Fruit fly (Drosophila melanogaster): ENCODE results near the gene CG8924.

CG8924 gene

dm6 chrX:15893732-15894264, 47.1 kb upstream of the CG8924 start (continued):
- TF ChIP-seq hkb (optimal IDR thresholded peaks at IDR 0.05) (no peak), hkb (GFP tag; IDR thresholded peaks at IDR 0.05) (peak; percentile 7; the same call in 1 of the 2 replicates), CHES-1-like (GFP tag; optimal IDR thresholded peaks at IDR 0.05) (no peak), HLHmδ (GFP tag; optimal IDR thresholded peaks at IDR 0.05) (no peak), Dad (GFP tag; optimal IDR thresholded peaks at IDR 0.05) (no peak), CG12391 (tag; optimal IDR thresholded peaks at IDR 0.05) (no peak), ase (GFP tag; IDR thresholded peaks at IDR 0.05) (no peak), HLH3B (GFP tag; IDR thresholded peaks at IDR 0.05) (no peak), Abd-B (GFP tag; optimal IDR thresholded peaks at IDR 0.05) (no peak), Sox100B (GFP tag; optimal IDR thresholded peaks at IDR 0.05) (peak; percentile 15), dan (GFP tag; IDR thresholded peaks at IDR 0.05) (no peak), CG16863 (GFP tag; optimal IDR thresholded peaks at IDR 0.05) (no peak), Asciz (GFP tag; optimal IDR thresholded peaks at IDR 0.05) (peak; percentile 50), CG11504 (tag; optimal IDR thresholded peaks at IDR 0.05) (no peak), org-1 (GFP tag; optimal IDR thresholded peaks at IDR 0.05) (peak; percentile 25), CG3407 (GFP tag; optimal IDR thresholded peaks at IDR 0.05) (peak; percentile 39), Pdp1 (GFP tag; optimal IDR thresholded peaks at IDR 0.05) (peak in 1 of 2 experiments; percentile 69), kay (GFP tag; optimal IDR thresholded peaks at IDR 0.05) (no peak), zfh2 (GFP tag; optimal IDR thresholded peaks at IDR 0.05) (no peak), Stat92E (GFP tag; optimal IDR thresholded peaks at IDR 0.05) (no peak), Fer2 (tag; optimal IDR thresholded peaks at IDR 0.05) (no peak), gro (GFP tag; optimal IDR thresholded peaks at IDR 0.05) (no peak), onecut (GFP tag; IDR thresholded peaks at IDR 0.05) (peak; percentile 35; the same call in 1 of the 2 replicates), prd (optimal IDR thresholded peaks at IDR 0.05) (no peak), prd (GFP tag; IDR thresholded peaks at IDR 0.05) (no peak), HLH54F (GFP tag; optimal IDR thresholded peaks at IDR 0.05) (no peak), GATAe (GFP tag; conservative IDR thresholded peaks at IDR 0.05) (no peak), D19A (tag; optimal IDR thresholded peaks at IDR 0.05) (peak; percentile 73), Hr51 (GFP tag; optimal IDR thresholded peaks at IDR 0.05) (no peak), CG16815 (GFP tag; optimal IDR thresholded peaks at IDR 0.05) (no peak), Fer1 (GFP tag; optimal IDR thresholded peaks at IDR 0.05) (peak; percentile 11)

DNA sequence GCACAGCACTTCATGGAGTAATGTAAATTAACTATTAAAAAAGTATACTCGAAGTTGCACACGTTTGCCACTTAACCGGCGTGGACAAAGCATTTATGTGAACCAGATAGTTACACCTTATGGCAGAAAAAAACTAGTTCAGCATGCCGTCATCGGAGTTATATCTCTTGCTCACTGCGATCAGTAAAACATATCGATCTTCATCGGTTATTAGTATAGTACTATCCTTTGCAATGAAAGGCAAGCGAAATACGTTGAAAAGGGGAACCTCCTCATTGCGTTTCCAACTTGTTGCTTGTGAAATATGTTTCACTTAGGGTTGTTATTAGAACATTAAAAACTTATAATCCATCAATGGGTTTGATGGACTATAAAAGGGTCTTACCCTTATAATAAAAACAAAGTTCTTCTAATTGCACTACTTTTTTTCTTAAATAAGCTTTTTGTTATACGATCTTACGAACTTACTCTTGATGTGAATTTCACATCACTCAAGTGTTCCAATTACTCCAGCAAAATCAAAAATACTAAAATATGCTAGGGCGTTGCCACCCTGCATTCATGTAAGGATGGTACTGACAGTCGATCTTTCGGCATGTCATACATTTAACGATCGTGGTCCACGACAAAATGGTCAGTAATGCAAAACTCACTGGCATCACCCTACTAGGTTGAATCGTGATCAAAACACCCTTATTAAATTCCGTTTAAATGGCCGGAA, 31.2 kb upstream of the CG8924 start, which contains the start of gene CycD:
Gene CycD (minus strand): TSS at position 113 of the 721 bp plus-strand sequence.
- TF ChIP-seq CG11398 (GFP tag; optimal IDR thresholded peaks at IDR 0.05) (no peak), p53 (GFP tag; optimal IDR thresholded peaks at IDR 0.05) (no peak), BEAF-32 (GFP tag; optimal IDR thresholded peaks at IDR 0.05) (peak; percentile 69), CG7556 (GFP tag; optimal IDR thresholded peaks at IDR 0.05) (no peak), slp2 (GFP tag; optimal IDR thresholded peaks at IDR 0.05) (no peak), prd (optimal IDR thresholded peaks at IDR 0.05) (no peak), prd (GFP tag; IDR thresholded peaks at IDR 0.05) (peak; percentile 63; the same call in 1 of the 3 replicates), trem (tag; optimal IDR thresholded peaks at IDR 0.05) (peak; percentile 4), chinmo (GFP tag; IDR thresholded peaks at IDR 0.05; ENCODE audit: partially characterized antibody) (0 out of 4 replicates have a peak, but pooled peaks have one; percentile 29), Fer1 (GFP tag; optimal IDR thresholded peaks at IDR 0.05) (no peak), gfzf (GFP tag; optimal IDR thresholded peaks at IDR 0.05) (peak; percentile 45), sim (GFP tag; IDR thresholded peaks at IDR 0.05) (no peak), CG16815 (GFP tag; optimal IDR thresholded peaks at IDR 0.05) (peak; percentile 6), MTF-1 (GFP tag; optimal IDR thresholded peaks at IDR 0.05; ENCODE audit: borderline replicate concordance) (no peak), CG5953 (GFP tag; IDR thresholded peaks at IDR 0.05) (no peak), H2.0 (GFP tag; IDR thresholded peaks at IDR 0.05) (peak; percentile 23; the same call in 1 of the 2 replicates), Camta (GFP tag; optimal IDR thresholded peaks at IDR 0.05) (no peak), CG7987 (GFP tag; optimal IDR thresholded peaks at IDR 0.05) (no peak), CG18011 (GFP tag; optimal IDR thresholded peaks at IDR 0.05) (peak; percentile 96), Ssrp (tag; optimal IDR thresholded peaks at IDR 0.05) (peak; percentile 11), Opbp (GFP tag; IDR thresholded peaks at IDR 0.05; ENCODE audit: partially characterized antibody) (peak; percentile 78), CG12659 (GFP tag; optimal IDR thresholded peaks at IDR 0.05) (peak; percentile 48)

All from whole organism, embryonic.